Fruit fly (Drosophila melanogaster): ENCODE results near the gene GlcAT-S.
A peak's percentile ranks its signal among the peaks of the same experiment; 100 is the strongest.

Gene GlcAT-S

DNA sequence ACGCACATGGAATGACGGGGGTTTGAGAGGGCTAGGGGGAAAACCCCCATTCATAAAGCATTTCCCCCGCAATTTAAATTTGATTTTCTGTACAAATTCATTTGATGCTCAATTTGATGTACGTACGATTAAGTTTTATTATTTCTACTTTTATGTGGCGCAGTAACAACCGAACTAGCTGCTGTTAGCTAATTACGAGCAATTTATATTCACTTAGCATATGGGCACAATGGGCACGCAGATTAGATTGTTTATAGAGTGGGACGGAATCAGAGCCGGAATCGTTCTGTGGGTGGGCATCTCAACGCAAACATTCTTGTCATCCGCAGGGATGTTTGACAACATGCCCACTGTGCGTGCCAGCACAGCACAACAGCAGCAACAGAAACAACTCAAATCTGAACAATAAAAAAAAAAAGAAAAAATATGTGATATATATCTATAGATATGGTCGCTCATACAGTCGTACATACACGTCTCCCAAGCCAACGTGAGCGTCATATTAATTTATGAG, 54.7 kb downstream of the GlcAT-S start (continued):
- peak; percentile 28 for TF ChIP-seq CG2678 (tag; optimal IDR thresholded peaks at IDR 0.05)
- TF ChIP-seq Pdp1 (GFP tag; optimal IDR thresholded peaks at IDR 0.05), result peak in 1 of 2 experiments; percentile 75
- TF ChIP-seq CG10267 (tag; optimal IDR thresholded peaks at IDR 0.05), result no peak
- TF ChIP-seq mirr (GFP tag; optimal IDR thresholded peaks at IDR 0.05), result peak; percentile 41
- no peak for TF ChIP-seq CG2875 (GFP tag; optimal IDR thresholded peaks at IDR 0.05)
- TF ChIP-seq Sry-β (GFP tag; optimal IDR thresholded peaks at IDR 0.05), result no peak
- no peak for TF ChIP-seq CG14860 (GFP tag; IDR thresholded peaks at IDR 0.05; ENCODE audit: partially characterized antibody)
- TF ChIP-seq Dip3 (GFP tag; optimal IDR thresholded peaks at IDR 0.05), result no peak
- 0 out of 3 replicates have a peak, but pooled peaks have one; percentile 9 for TF ChIP-seq CG11456 (GFP tag; IDR thresholded peaks at IDR 0.05)
- TF ChIP-seq HmgD (GFP tag; optimal IDR thresholded peaks at IDR 0.05), result no peak
- TF ChIP-seq CG4404 (GFP tag; IDR thresholded peaks at IDR 0.05), result no peak
- no peak for TF ChIP-seq da (GFP tag; optimal IDR thresholded peaks at IDR 0.05)
- peak; percentile 22; the same call in 1 of the 3 replicates for TF ChIP-seq sr (GFP tag; IDR thresholded peaks at IDR 0.05)
- no peak for TF ChIP-seq Dip2 (GFP tag; IDR thresholded peaks at IDR 0.05)
- TF ChIP-seq ssp (GFP tag; IDR thresholded peaks at IDR 0.05), result no peak
- TF ChIP-seq Hr39 (optimal IDR thresholded peaks at IDR 0.05), result no peak
- no peak for TF ChIP-seq amos (GFP tag; IDR thresholded peaks at IDR 0.05; ENCODE audit: partially characterized antibody)
- TF ChIP-seq CG15514 (GFP tag; optimal IDR thresholded peaks at IDR 0.05), result peak; percentile 11
- no peak for TF ChIP-seq CG8089 (GFP tag; optimal IDR thresholded peaks at IDR 0.05)
- TF ChIP-seq CG9727 (GFP tag; optimal IDR thresholded peaks at IDR 0.05), result no peak
- TF ChIP-seq odd (GFP tag; optimal IDR thresholded peaks at IDR 0.05), result no peak
- TF ChIP-seq crol (GFP tag; IDR thresholded peaks at IDR 0.05), result 0 out of 2 replicates have a peak, but pooled peaks have one; percentile 37
- peak; percentile 44 for TF ChIP-seq abd-A (tag; optimal IDR thresholded peaks at IDR 0.05)
- TF ChIP-seq caup (GFP tag; optimal IDR thresholded peaks at IDR 0.05; ENCODE audit: severe bottlenecking), result peak; percentile 4
- TF ChIP-seq C15 (GFP tag; IDR thresholded peaks at IDR 0.05), result no peak
- TF ChIP-seq sc (optimal IDR thresholded peaks at IDR 0.05), result no peak
- TF ChIP-seq sc (GFP tag; optimal IDR thresholded peaks at IDR 0.05), result no peak
- no peak for TF ChIP-seq CG30020 (tag; optimal IDR thresholded peaks at IDR 0.05)
- TF ChIP-seq prd (optimal IDR thresholded peaks at IDR 0.05), result no peak
- TF ChIP-seq prd (GFP tag; IDR thresholded peaks at IDR 0.05), result no peak
- no peak for TF ChIP-seq CG31365 (tag; optimal IDR thresholded peaks at IDR 0.05)
- TF ChIP-seq zfh1 (GFP tag; IDR thresholded peaks at IDR 0.05), result 0 out of 3 replicates have a peak, but pooled peaks have one; percentile 19
- TF ChIP-seq CG8290 (GFP tag; optimal IDR thresholded peaks at IDR 0.05), result no peak
- peak in 1 of 2 experiments; percentile 31 for TF ChIP-seq CG8290 (tag; optimal IDR thresholded peaks at IDR 0.05)
- peak; percentile 23 for TF ChIP-seq CG3281 (GFP tag; optimal IDR thresholded peaks at IDR 0.05)
- TF ChIP-seq dysf (GFP tag; IDR thresholded peaks at IDR 0.05), result 0 out of 3 replicates have a peak, but pooled peaks have one; percentile 21
- no peak for TF ChIP-seq ro (GFP tag; IDR thresholded peaks at IDR 0.05)
- no peak for TF ChIP-seq CG15269 (tag; optimal IDR thresholded peaks at IDR 0.05)
- no peak for TF ChIP-seq fd96Cb (tag; optimal IDR thresholded peaks at IDR 0.05)
- TF ChIP-seq schlank (tag; optimal IDR thresholded peaks at IDR 0.05), result no peak
- TF ChIP-seq MBD-R2 (GFP tag; IDR thresholded peaks at IDR 0.05), result peak; percentile 16; the same call in 1 of the 2 replicates
- TF ChIP-seq CG17612 (GFP tag; IDR thresholded peaks at IDR 0.05), result no peak
- no peak for TF ChIP-seq pum (GFP tag; optimal IDR thresholded peaks at IDR 0.05)
- no peak for TF ChIP-seq Fer1 (GFP tag; optimal IDR thresholded peaks at IDR 0.05)
- TF ChIP-seq CG2129 (GFP tag; IDR thresholded peaks at IDR 0.05; ENCODE audit: partially characterized antibody), result no peak
- TF ChIP-seq vnd (GFP tag; IDR thresholded peaks at IDR 0.05; ENCODE audit: partially characterized antibody), result no peak
- TF ChIP-seq trh (GFP tag; optimal IDR thresholded peaks at IDR 0.05), result no peak
- TF ChIP-seq Ets97D (GFP tag; optimal IDR thresholded peaks at IDR 0.05), result no peak
- TF ChIP-seq mam (GFP tag; optimal IDR thresholded peaks at IDR 0.05), result no peak
- peak; percentile 55 for TF ChIP-seq sug (tag; optimal IDR thresholded peaks at IDR 0.05)
- no peak for TF ChIP-seq p53 (GFP tag; optimal IDR thresholded peaks at IDR 0.05)

All from whole organism, embryonic.